Fruit fly (Drosophila melanogaster): ENCODE data around the gene CG42571.

- no peak for TF ChIP-seq CTCF (optimal IDR thresholded peaks at IDR 0.05)
- TF ChIP-seq CG8478 (optimal IDR thresholded peaks at IDR 0.05) = no peak
Measured at dm6 chr3L:15758668-15759067, 42.4 kb downstream of the CG42571 start.

All from S2 (cell line).